Fruit fly (Drosophila melanogaster) whole organism, embryonic: ENCODE results near the gene Rbp.

ENCODE experiments used
- Atf3 ChIP-seq: fragments of 200-800 bp; sonication (Bioruptor generic); optimal IDR thresholded peaks from 3 replicates; lab custom pipeline; 2016; ENCODE audit warnings: missing biosample characterization, missing genetic modification characterization
- Blimp-1 ChIP-seq: fragments of 200-800 bp; sonication (Bioruptor generic); optimal IDR thresholded peaks from 3 replicates; lab custom pipeline; 2018; ENCODE audit warnings: missing biosample characterization, missing genetic modification characterization, mild to moderate bottlenecking, moderate library complexity, missing genetic modification reagents
- CG11398 ChIP-seq: fragments of 200-800 bp; sonication (Bioruptor generic); optimal IDR thresholded peaks from 2 replicates; lab custom pipeline; 2016; ENCODE audit warnings: missing biosample characterization, missing genetic modification characterization
- CG11696 ChIP-seq: fragments of 200-800 bp; sonication (Bioruptor generic); IDR thresholded peaks from 2 replicates; pipeline ENCODE4 v1.3.6; 2022; ENCODE audit warnings: missing biosample characterization, missing genetic modification characterization
- CG12744 ChIP-seq: fragments of 200-800 bp; sonication (Bioruptor generic); optimal IDR thresholded peaks from 2 replicates; lab custom pipeline; 2016; ENCODE audit warnings: missing biosample characterization, missing genetic modification characterization
- CG14441 ChIP-seq: fragments of 200-800 bp; sonication (Bioruptor generic); IDR thresholded peaks from 2 replicates; pipeline ENCODE4 v1.3.6; 2022; ENCODE audit warnings: missing biosample characterization, missing genetic modification characterization
- CG17359 ChIP-seq: fragments of 200-800 bp; sonication (Bioruptor generic); optimal IDR thresholded peaks from 3 replicates; lab custom pipeline; 2018; ENCODE audit warnings: missing biosample characterization, mild to moderate bottlenecking, missing genetic modification characterization, moderate library complexity
- CG17612 ChIP-seq: fragments of 200-800 bp; sonication (Bioruptor generic); IDR thresholded peaks from 2 replicates; pipeline ENCODE4 v1.3.6; 2022; ENCODE audit warnings: missing biosample characterization, missing genetic modification characterization
- CG32772 ChIP-seq: fragments of 200-800 bp; sonication (Bioruptor generic); IDR thresholded peaks from 2 replicates; pipeline ENCODE4 v1.3.6; 2022; ENCODE audit warnings: missing biosample characterization, missing genetic modification characterization
- CG3995 ChIP-seq: fragments of 200-800 bp; sonication (Bioruptor generic); optimal IDR thresholded peaks from 3 replicates; lab custom pipeline; 2016; ENCODE audit warnings: missing biosample characterization, missing genetic modification characterization
- CG5245 ChIP-seq: fragments of 200-800 bp; sonication (Bioruptor generic); optimal IDR thresholded peaks from 3 replicates; lab custom pipeline; 2016; ENCODE audit warnings: missing biosample characterization, missing genetic modification characterization
- CG7839 ChIP-seq: fragments of 200-800 bp; sonication (Bioruptor generic); optimal IDR thresholded peaks from 3 replicates; lab custom pipeline; 2018; ENCODE audit warnings: missing biosample characterization, mild to moderate bottlenecking, missing genetic modification characterization, moderate library complexity
- CG8924 ChIP-seq: fragments of 200-800 bp; optimal IDR thresholded peaks from 3 replicates; lab custom pipeline; 2019; ENCODE audit warnings: missing biosample characterization, mild to moderate bottlenecking, missing genetic modification characterization, moderate library complexity
- Camta ChIP-seq: fragments of 200-800 bp; sonication (Bioruptor generic); optimal IDR thresholded peaks from 2 replicates; lab custom pipeline; 2016; ENCODE audit warnings: missing biosample characterization, missing genetic modification characterization
- D19A ChIP-seq: fragments of 200-800 bp; optimal IDR thresholded peaks from 3 replicates; lab custom pipeline; 2019; ENCODE audit warnings: missing biosample characterization, mild to moderate bottlenecking, missing genetic modification characterization, moderate library complexity
- Dbx ChIP-seq: fragments of 200-800 bp; sonication (Bioruptor generic); IDR thresholded peaks from 3 replicates; pipeline ENCODE4 v1.3.6; 2022; ENCODE audit warnings: missing biosample characterization, missing genetic modification characterization
- Deaf1 ChIP-seq: fragments of 200-800 bp; optimal IDR thresholded peaks from 3 replicates; lab custom pipeline; 2019; ENCODE audit warnings: missing biosample characterization, mild to moderate bottlenecking, missing genetic modification characterization, moderate library complexity
- ERR ChIP-seq: fragments of 200-800 bp; sonication (Bioruptor generic); optimal IDR thresholded peaks from 2 replicates; lab custom pipeline; 2016; ENCODE audit warnings: missing biosample characterization, missing genetic modification characterization
- HHEX ChIP-seq: fragments of 200-800 bp; sonication (Bioruptor generic); optimal IDR thresholded peaks from 3 replicates; lab custom pipeline; 2017; ENCODE audit warnings: missing biosample characterization, mild to moderate bottlenecking, missing genetic modification characterization, missing genetic modification reagents
- Hand ChIP-seq: fragments of 200-800 bp; sonication (Bioruptor generic); optimal IDR thresholded peaks from 2 replicates; lab custom pipeline; 2017; ENCODE audit warnings: mild to moderate bottlenecking, missing biosample characterization, missing genetic modification reagents, missing genetic modification characterization
- NFAT ChIP-seq: fragments of 200-800 bp; sonication (Bioruptor generic); IDR thresholded peaks from 2 replicates; pipeline ENCODE4 v1.3.6; 2022; ENCODE audit warnings: missing biosample characterization, missing genetic modification characterization
- NK7.1 ChIP-seq: fragments of 200-800 bp; sonication (Bioruptor generic); optimal IDR thresholded peaks from 3 replicates; lab custom pipeline; 2016; ENCODE audit warnings: missing biosample characterization, missing genetic modification characterization
- Nf-YB ChIP-seq: fragments of 200-800 bp; sonication (Bioruptor generic); optimal IDR thresholded peaks from 3 replicates; lab custom pipeline; 2019; ENCODE audit warnings: missing biosample characterization, mild to moderate bottlenecking, missing genetic modification characterization, moderate library complexity
- Sin3A ChIP-seq: fragments of >200 bp; optimal IDR thresholded peaks from 2 replicates; lab custom pipeline; 2018
- Spps ChIP-seq: fragments of 200-800 bp; sonication (Bioruptor generic); optimal IDR thresholded peaks from 2 replicates; lab custom pipeline; 2018; ENCODE audit warnings: missing biosample characterization, mild to moderate bottlenecking, missing genetic modification characterization
- Xbp1 ChIP-seq: fragments of 200-800 bp; sonication (Bioruptor generic); optimal IDR thresholded peaks from 3 replicates; lab custom pipeline; 2016; ENCODE audit warnings: missing biosample characterization, mild to moderate bottlenecking, missing genetic modification characterization
- bab2 ChIP-seq: fragments of 200-800 bp; sonication (Bioruptor generic); optimal IDR thresholded peaks from 2 replicates; lab custom pipeline; 2016; ENCODE audit warnings: missing biosample characterization, missing genetic modification characterization
- cg ChIP-seq: fragments of 200-800 bp; sonication (Bioruptor generic); optimal IDR thresholded peaks from 3 replicates; lab custom pipeline; 2019; ENCODE audit warnings: missing biosample characterization, mild to moderate bottlenecking, missing genetic modification characterization, moderate library complexity
- chinmo ChIP-seq: fragments of 200-800 bp; sonication (Bioruptor generic); IDR thresholded peaks from 4 replicates; pipeline ENCODE4 v1.3.6; 2022; ENCODE audit warnings: missing biosample characterization, missing genetic modification characterization; ENCODE audit not compliant: partially characterized antibody
- crc ChIP-seq: fragments of 200-800 bp; sonication (Bioruptor generic); optimal IDR thresholded peaks from 2 replicates; lab custom pipeline; 2016; ENCODE audit warnings: missing biosample characterization, missing genetic modification characterization
- dpn ChIP-seq, 2 experiments: fragments of 200-800 bp; sonication (Bioruptor generic); optimal IDR thresholded peaks; 3 replicates each; lab custom pipeline; 2016; ENCODE audit warnings: missing biosample characterization in 2 of 2, missing genetic modification characterization in 2 of 2
- fd96Cb ChIP-seq: fragments of 200-800 bp; sonication (Bioruptor generic); optimal IDR thresholded peaks from 2 replicates; lab custom pipeline; 2018; ENCODE audit warnings: missing biosample characterization, mild to moderate bottlenecking, missing genetic modification characterization, moderate library complexity
- gce ChIP-seq: fragments of 200-800 bp; sonication (Bioruptor generic); IDR thresholded peaks from 3 replicates; pipeline ENCODE4 v1.3.6; 2022; ENCODE audit warnings: missing biosample characterization, missing genetic modification characterization
- hb ChIP-seq: fragments of 200-800 bp; sonication (Bioruptor generic); IDR thresholded peaks from 3 replicates; pipeline ENCODE4 v1.3.6; 2022; ENCODE audit warnings: missing biosample characterization, missing genetic modification characterization; ENCODE audit not compliant: partially characterized antibody
- mirr ChIP-seq: fragments of 200-800 bp; sonication (Bioruptor generic); optimal IDR thresholded peaks from 3 replicates; lab custom pipeline; 2018; ENCODE audit warnings: missing biosample characterization, mild to moderate bottlenecking, missing genetic modification characterization
- pan ChIP-seq, 4 experiments: fragments of >200 bp in 3 of 4; fragments of 200-800 bp in 1 of 4; sonication (Bioruptor generic) in 1 of 4; optimal IDR thresholded peaks in 3 of 4; IDR thresholded peaks in 1 of 4; 2 replicates each; pipeline versions ENCODE4 v1.3.6 to Lab custom; 2017 to 2022; ENCODE audit warnings: missing biosample characterization in 2 of 4, missing genetic modification characterization in 2 of 4, mixed read lengths in 1 of 4
- pb ChIP-seq: fragments of 200-800 bp; sonication (Bioruptor generic); optimal IDR thresholded peaks from 3 replicates; lab custom pipeline; 2016; ENCODE audit warnings: missing biosample characterization, missing genetic modification characterization
- pros ChIP-seq: fragments of 200-800 bp; sonication (Bioruptor generic); optimal IDR thresholded peaks from 3 replicates; lab custom pipeline; 2019; ENCODE audit warnings: missing biosample characterization, mild to moderate bottlenecking, missing genetic modification characterization, moderate library complexity
- sc ChIP-seq, 3 experiments: fragments of >200 bp in 2 of 3; fragments of 200-800 bp in 1 of 3; sonication (Bioruptor generic) in 1 of 3; optimal IDR thresholded peaks; 2 replicates in 2 of 3; 3 replicates in 1 of 3; lab custom pipeline; 2017; ENCODE audit warnings: mild to moderate bottlenecking in 1 of 3, missing biosample characterization in 1 of 3, missing genetic modification characterization in 1 of 3, missing genetic modification reagents in 1 of 3
- sens ChIP-seq: fragments of 200-800 bp; sonication (Bioruptor generic); peaks from one replicate; lab custom pipeline; 2016; ENCODE audit warnings: missing biosample characterization, missing genetic modification characterization
- unpg ChIP-seq: fragments of 200-800 bp; sonication (Bioruptor generic); optimal IDR thresholded peaks from 3 replicates; lab custom pipeline; 2018; ENCODE audit warnings: missing biosample characterization, mild to moderate bottlenecking, missing genetic modification characterization, moderate library complexity
- usp ChIP-seq: fragments of >200 bp; optimal IDR thresholded peaks from 2 replicates; lab custom pipeline; 2017; ENCODE audit warnings: missing biosample characterization, missing genetic modification characterization
- vnd ChIP-seq: fragments of 200-800 bp; sonication (Bioruptor generic); IDR thresholded peaks from 3 replicates; pipeline ENCODE4 v1.3.6; 2022; ENCODE audit warnings: missing biosample characterization, missing genetic modification characterization; ENCODE audit not compliant: partially characterized antibody
- z ChIP-seq: fragments of 200-800 bp; sonication (Bioruptor generic); IDR thresholded peaks from 3 replicates; pipeline ENCODE4 v1.3.6; 2022; ENCODE audit warnings: missing biosample characterization, missing genetic modification characterization

Gene Rbp

DNA sequence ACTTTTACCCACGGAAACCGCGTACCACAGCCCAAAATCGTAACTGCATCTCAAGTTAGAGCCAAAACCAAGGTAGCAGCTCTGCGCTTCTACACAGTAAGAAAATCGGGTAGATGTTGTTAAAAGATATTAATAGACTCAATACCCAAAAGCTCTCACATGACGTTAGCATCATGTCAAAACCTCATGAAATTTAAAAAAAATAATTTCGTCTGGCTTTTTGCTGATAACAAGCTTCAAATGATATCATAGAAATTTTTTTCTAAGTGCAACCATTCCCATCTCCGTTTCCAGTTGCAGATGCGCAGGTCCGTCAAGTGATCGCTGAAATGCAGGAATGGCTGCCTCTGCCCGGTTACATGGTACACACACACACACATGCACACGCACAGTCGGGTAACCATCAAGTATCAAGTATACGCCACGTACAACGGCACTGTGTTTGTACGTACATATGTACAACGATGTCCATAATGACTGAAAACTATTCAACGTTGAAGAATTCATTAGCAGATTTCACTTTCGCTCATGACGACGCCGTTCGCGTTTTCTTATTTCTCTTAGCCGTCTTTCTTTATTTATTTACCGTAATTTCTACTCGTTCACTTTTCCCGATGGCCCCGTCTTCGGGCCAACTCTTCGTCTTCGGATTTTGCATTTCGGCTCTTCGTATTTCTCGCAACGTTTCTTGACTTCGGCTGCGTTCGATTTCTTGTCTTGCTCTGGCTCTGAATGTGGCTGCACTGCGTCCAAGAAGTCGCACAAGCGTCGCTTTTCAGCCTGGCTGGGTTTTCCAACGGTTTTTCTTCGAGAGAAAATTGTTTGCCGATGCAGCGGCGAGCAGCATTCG lies 51.4 kb downstream of the Rbp start (continued):
- no peak for TF ChIP-seq pan (optimal IDR thresholded peaks at IDR 0.05; lab: Kevin White, UChicago)
- TF ChIP-seq pan (GFP tag; optimal IDR thresholded peaks at IDR 0.05 in 1 of 2, IDR thresholded peaks at IDR 0.05 in 1 of 2): peak in 1 of 2 experiments; percentile 22
- TF ChIP-seq CG17359 (tag; lab: Kevin White, UChicago): peak; percentile 68

- peak; percentile 98 for TF ChIP-seq Blimp-1
- TF ChIP-seq z (GFP tag; lab: Robert Waterston, UW): 0 out of 3 replicates have a peak, but pooled peaks have one; percentile 29
- TF ChIP-seq pb: no peak
- no peak for TF ChIP-seq hb (GFP tag; lab: Robert Waterston, UW)
- peak; percentile 86 for TF ChIP-seq pros (GFP tag; lab: Kevin White, UChicago)
- TF ChIP-seq Deaf1 (tag; lab: Kevin White, UChicago): peak; percentile 49
- no peak for TF ChIP-seq CG11398 (GFP tag; lab: Kevin White, UChicago)
- TF ChIP-seq cg (GFP tag; lab: Kevin White, UChicago): peak; percentile 59
- peak; percentile 29 for TF ChIP-seq sens (GFP tag; lab: Kevin White, UChicago)
- no peak for TF ChIP-seq CG5245
These were observed 52.9 kb downstream of the Rbp start for dm6 chr3R:15427199-15427817.

- TF ChIP-seq Dbx (GFP tag; lab: Robert Waterston, UW) (no peak), bab2 (peak; percentile 35), sc (optimal IDR thresholded peaks at IDR 0.05; lab: Kevin White, UChicago) (no peak), sc (GFP tag; optimal IDR thresholded peaks at IDR 0.05; lab: Kevin White, UChicago) (peak; percentile 34), CG3995 (GFP tag; lab: Kevin White, UChicago) (no peak), Camta (GFP tag; lab: Kevin White, UChicago) (peak; percentile 39), ERR (GFP tag; lab: Kevin White, UChicago) (no peak), CG17612 (GFP tag; lab: Robert Waterston, UW) (no peak), CG12744 (GFP tag; lab: Kevin White, UChicago) (no peak), CG7839 (tag; lab: Kevin White, UChicago) (peak; percentile 67), gce (GFP tag; lab: Robert Waterston, UW) (no peak), Xbp1 (peak; percentile 44), CG14441 (peak; percentile 30; the same call in 1 of the 2 replicates), HHEX (GFP tag; lab: Kevin White, UChicago) (no peak), fd96Cb (tag; lab: Kevin White, UChicago) (peak; percentile 56), CG8924 (tag; lab: Kevin White, UChicago) (peak; percentile 38), Sin3A (lab: Kevin White, UChicago) (no peak), dpn (GFP tag; optimal IDR thresholded peaks at IDR 0.05; lab: Kevin White, UChicago) (peak in 1 of 2 experiments; percentile 49), Spps (peak; percentile 71), mirr (GFP tag; lab: Kevin White, UChicago) (no peak), Nf-YB (GFP tag; lab: Kevin White, UChicago) (peak; percentile 14), unpg (GFP tag; lab: Kevin White, UChicago) (peak; percentile 69), vnd (GFP tag; lab: Robert Waterston, UW) (no peak), D19A (peak; percentile 56), Atf3 (GFP tag; lab: Kevin White, UChicago) (peak; percentile 14), CG11696 (GFP tag; lab: Robert Waterston, UW) (no peak), NK7.1 (no peak), crc (GFP tag; lab: Kevin White, UChicago) (no peak), NFAT (GFP tag; lab: Robert Waterston, UW) (no peak), chinmo (GFP tag; lab: Robert Waterston, UW) (no peak), CG32772 (peak; percentile 43; the same call in 1 of the 2 replicates), Hand (GFP tag; lab: Kevin White, UChicago) (no peak), usp (GFP tag; lab: Kevin White, UChicago) (no peak)
These were observed 53.4 kb downstream of the Rbp start for dm6 chr3R:15427818-15428199.
